Fruit fly (Drosophila melanogaster): ENCODE measurements around the gene CG2698.

DNA sequence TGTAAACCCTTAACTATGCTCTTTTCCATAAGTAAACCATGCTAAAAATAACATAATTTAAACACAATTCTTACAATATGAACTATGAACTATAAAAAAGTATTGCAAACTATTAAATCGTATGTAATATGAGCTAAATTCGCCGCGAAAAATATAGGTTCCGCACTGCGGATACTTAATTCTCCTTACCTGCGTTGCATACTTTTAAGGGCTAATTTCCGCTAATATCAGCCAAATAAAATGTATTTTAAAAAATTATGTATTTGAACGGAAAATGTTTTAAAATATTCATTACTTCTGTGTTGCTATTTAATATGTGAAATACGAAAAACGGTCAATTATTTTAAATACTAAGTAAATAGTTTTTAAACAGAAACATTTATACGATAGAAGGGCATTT is 34.0 kb upstream of the CG2698 start, which contains the start of gene dsx:
- TF ChIP-seq Ets98B (GFP tag; IDR thresholded peaks at IDR 0.05): no peak
- peak; percentile 37 for TF ChIP-seq CG8159 (tag; optimal IDR thresholded peaks at IDR 0.05)
- TF ChIP-seq CG9948 (tag; optimal IDR thresholded peaks at IDR 0.05): no peak
- TF ChIP-seq Pif1A (GFP tag; optimal IDR thresholded peaks at IDR 0.05): no peak
- no peak for TF ChIP-seq EcR (GFP tag; optimal IDR thresholded peaks at IDR 0.05)
- peak; percentile 59 for TF ChIP-seq CG14655 (GFP tag; optimal IDR thresholded peaks at IDR 0.05)
- no peak for TF ChIP-seq gl (tag; optimal IDR thresholded peaks at IDR 0.05)
- TF ChIP-seq D1 (tag; optimal IDR thresholded peaks at IDR 0.05): no peak
- no peak for TF ChIP-seq CG34367 (tag; optimal IDR thresholded peaks at IDR 0.05)
